2 fruit fly cellular contexts compared by ENCODE assay signal in genomic region chr3L:4501406-4501805, dm6.
TF ChIP-seq lines count a peak whose summit lies in the region.

No protein-coding gene starts in this region.

- TF ChIP-seq CTCF in whole organism, embryonic (GFP tag; optimal IDR thresholded peaks at IDR 0.05; lab: Kevin White, UChicago): no peak

TF ChIP-seq in whole organism, embryonic, 481 proteins besides CTCF, POLR2A, EP300 and RAD21:
- TF ChIP-seq CG33557 (GFP tag; optimal IDR thresholded peaks at IDR 0.05; lab: Kevin White, UChicago): no peak
- no peak for TF ChIP-seq CG16815 (GFP tag; optimal IDR thresholded peaks at IDR 0.05; lab: Kevin White, UChicago)
- no peak for TF ChIP-seq sob (GFP tag; IDR thresholded peaks at IDR 0.05; lab: Robert Waterston, UW)
- TF ChIP-seq HLH4C (GFP tag; IDR thresholded peaks at IDR 0.05; lab: Robert Waterston, UW; ENCODE audit: partially characterized antibody): no peak
- TF ChIP-seq stwl (tag; optimal IDR thresholded peaks at IDR 0.05; lab: Kevin White, UChicago): peak; percentile 39
- TF ChIP-seq CG14667 (GFP tag; IDR thresholded peaks at IDR 0.05; lab: Robert Waterston, UW): no peak
- TF ChIP-seq CG8388 (GFP tag; optimal IDR thresholded peaks at IDR 0.05; lab: Kevin White, UChicago): peak; percentile 91

TF ChIP-seq in whole organism, prepupa, 60 proteins besides CTCF, POLR2A, EP300 and RAD21:
- TF ChIP-seq eg (GFP tag; IDR thresholded peaks at IDR 0.05; lab: Robert Waterston, UW): 0 out of 3 replicates have a peak, but pooled peaks have one; percentile 25
- TF ChIP-seq Gug (GFP tag; IDR thresholded peaks at IDR 0.05; lab: Robert Waterston, UW): no peak
